Fruit fly (Drosophila melanogaster) whole organism: Measurements from ENCODE around the gene CG1172.

Source experiments
- CG8478 ChIP-seq: fragments of >200 bp; optimal IDR thresholded peaks from 2 replicates; lab custom pipeline; 2018; ENCODE audit warnings: inconsistent platforms
- EcR ChIP-seq, 2 experiments: fragments of >200 bp; optimal IDR thresholded peaks; 2 replicates each; lab custom pipeline; 2017; ENCODE audit warnings: missing biosample characterization in 2 of 2, missing genetic modification characterization in 2 of 2, missing genetic modification reagents in 2 of 2
- pan ChIP-seq: fragments of >200 bp; optimal IDR thresholded peaks from 2 replicates; lab custom pipeline; 2017
- psq ChIP-seq: fragments of >200 bp; optimal IDR thresholded peaks from 2 replicates; lab custom pipeline; 2017

DNA sequence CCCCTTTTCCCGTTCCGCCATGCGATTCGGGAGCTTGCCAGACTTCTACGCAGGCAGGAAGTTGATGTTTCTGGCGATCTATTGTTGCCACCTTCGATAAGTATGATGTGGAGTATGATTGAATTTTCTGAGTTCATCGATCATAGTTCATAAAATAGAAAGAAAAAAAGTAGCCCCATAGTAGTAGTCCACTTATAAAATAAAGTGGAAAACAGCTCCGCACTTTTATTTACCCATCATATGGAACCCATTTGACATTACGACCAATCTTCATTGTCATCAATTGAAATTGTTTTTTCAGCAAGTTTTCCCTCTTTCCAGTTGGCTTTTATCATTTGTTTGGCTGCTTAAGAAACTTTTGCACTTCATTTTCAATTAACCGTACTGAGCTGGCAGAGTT, 33.4 kb downstream of the CG1172 start, which contains the start of gene CG12147:
- TF ChIP-seq EcR (GFP tag; optimal IDR thresholded peaks at IDR 0.05; lab: Kevin White, UChicago) (no peak), CG8478 (lab: Kevin White, UChicago) (no peak), psq (lab: Kevin White, UChicago) (no peak), pan (lab: Kevin White, UChicago) (no peak)
